Fruit fly (Drosophila melanogaster): ENCODE results near the gene CycG.

DNA sequence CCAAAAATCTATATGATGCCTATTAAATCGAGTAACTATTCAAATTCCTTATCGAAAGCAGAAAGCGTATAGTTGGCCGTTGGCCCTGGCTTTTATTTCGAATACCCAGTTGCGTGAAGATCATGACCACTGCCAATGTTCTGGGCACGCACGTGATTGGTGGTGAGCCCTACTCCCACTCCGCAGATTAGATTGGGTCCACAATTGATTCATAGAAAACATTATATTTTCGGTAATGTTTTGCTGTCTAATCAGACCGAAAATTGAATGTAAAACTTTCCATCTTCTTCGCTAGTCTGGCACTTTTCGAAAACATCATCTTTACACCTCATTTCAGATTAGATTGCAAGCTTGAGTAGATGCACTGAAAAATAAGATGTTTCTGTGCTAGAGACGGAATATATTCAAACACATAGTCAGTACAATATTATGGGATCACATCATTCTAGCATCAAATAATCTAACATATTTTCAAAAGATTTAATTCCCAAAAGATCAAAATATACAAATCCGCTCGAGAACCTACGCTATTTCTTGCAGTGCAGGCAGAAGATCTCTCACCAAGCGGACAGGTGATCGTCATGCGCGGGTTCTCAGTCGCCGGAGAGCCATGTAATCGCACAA, 20.1 kb downstream of the CycG start, which contains the start of gene CG1774:
- TF ChIP-seq CG8478 (optimal IDR thresholded peaks at IDR 0.05): no peak
- TF ChIP-seq CTCF (optimal IDR thresholded peaks at IDR 0.05): no peak

All from S2 (cell line).